Fruit fly (Drosophila melanogaster): Measurements from ENCODE around the gene Grp170.

Gene Grp170

DNA sequence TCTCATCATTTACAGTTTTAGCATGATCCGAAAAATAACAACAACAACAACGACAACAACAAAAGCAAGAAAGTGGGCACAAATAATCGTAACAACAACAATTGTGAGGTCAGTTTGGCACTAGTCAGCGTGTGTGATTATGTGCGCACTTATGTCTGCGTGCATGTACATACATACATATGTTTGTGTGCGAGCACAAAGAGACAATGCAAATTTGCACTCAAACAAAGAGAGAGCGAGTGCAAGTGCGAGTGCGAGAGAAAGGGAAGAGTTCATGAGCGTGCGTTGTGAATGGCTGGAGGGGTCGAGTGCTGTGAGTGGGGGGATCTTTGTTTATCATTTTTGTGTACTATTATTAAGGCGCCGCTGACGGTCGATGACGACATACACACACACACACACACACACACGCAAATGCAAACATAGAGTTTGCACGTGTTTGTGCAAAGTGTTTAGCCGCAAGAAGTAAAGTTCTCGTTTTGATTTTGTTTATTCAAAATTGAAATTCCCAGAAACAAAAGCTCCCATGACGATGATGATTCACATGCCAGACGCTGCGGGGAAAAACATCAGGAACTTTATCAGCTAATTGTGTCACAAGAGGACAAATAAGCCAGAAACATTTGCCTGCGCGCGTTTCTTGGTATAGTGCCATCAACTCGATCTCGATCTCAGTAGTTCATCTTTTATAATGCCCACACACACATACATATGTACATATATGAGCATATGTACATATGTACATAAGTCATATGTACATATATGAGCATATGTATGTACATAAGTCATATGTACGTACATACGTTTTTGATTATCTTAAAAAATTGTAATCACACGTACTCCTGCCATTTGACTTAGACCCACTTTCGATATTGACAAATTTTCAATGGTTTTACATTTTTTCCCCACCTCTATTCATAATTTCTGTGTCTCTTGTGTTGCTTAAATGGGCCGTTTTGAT is 19.9 kb upstream of the Grp170 start (continued):
- TF ChIP-seq otp (GFP tag; IDR thresholded peaks at IDR 0.05) (no peak), pho (GFP tag; optimal IDR thresholded peaks at IDR 0.05) (no peak), Dfd (GFP tag; optimal IDR thresholded peaks at IDR 0.05) (no peak), gem (tag; optimal IDR thresholded peaks at IDR 0.05) (peak; percentile 25), Scr (GFP tag; IDR thresholded peaks at IDR 0.05; ENCODE audit: partially characterized antibody) (no peak), Med (GFP tag) (peak; percentile 89), oc (tag; optimal IDR thresholded peaks at IDR 0.05) (no peak), ATbp (GFP tag; optimal IDR thresholded peaks at IDR 0.05) (peak; percentile 69), Atf-2 (GFP tag; optimal IDR thresholded peaks at IDR 0.05) (no peak), dimm (GFP tag; IDR thresholded peaks at IDR 0.05) (0 out of 2 replicates have a peak, but pooled peaks have one; percentile 35), CG18262 (tag; optimal IDR thresholded peaks at IDR 0.05) (no peak), CG17385 (GFP tag; optimal IDR thresholded peaks at IDR 0.05) (no peak), CG7839 (tag; optimal IDR thresholded peaks at IDR 0.05) (no peak), nau (GFP tag; optimal IDR thresholded peaks at IDR 0.05) (peak; percentile 18), nerfin-1 (tag; optimal IDR thresholded peaks at IDR 0.05) (no peak), CG12236 (GFP tag; optimal IDR thresholded peaks at IDR 0.05) (peak; percentile 20), disco-r (GFP tag; optimal IDR thresholded peaks at IDR 0.05) (no peak), CG3281 (GFP tag; optimal IDR thresholded peaks at IDR 0.05) (no peak), hth (optimal IDR thresholded peaks at IDR 0.05) (no peak), Dip2 (GFP tag; IDR thresholded peaks at IDR 0.05) (no peak), CG8765 (GFP tag; IDR thresholded peaks at IDR 0.05) (no peak), Vsx1 (GFP tag; optimal IDR thresholded peaks at IDR 0.05) (no peak), Opbp (GFP tag; IDR thresholded peaks at IDR 0.05; ENCODE audit: partially characterized antibody) (no peak), NfI (GFP tag; optimal IDR thresholded peaks at IDR 0.05) (no peak), CG15696 (tag; optimal IDR thresholded peaks at IDR 0.05) (peak; percentile 65), CG15479 (GFP tag; optimal IDR thresholded peaks at IDR 0.05) (peak; percentile 85), CG12104 (GFP tag; optimal IDR thresholded peaks at IDR 0.05) (no peak), Lim3 (GFP tag; IDR thresholded peaks at IDR 0.05) (no peak), CG9727 (GFP tag; optimal IDR thresholded peaks at IDR 0.05) (no peak), seq (GFP tag; IDR thresholded peaks at IDR 0.05) (no peak), CG17912 (GFP tag; optimal IDR thresholded peaks at IDR 0.05) (no peak), ftz-f1 (GFP tag; optimal IDR thresholded peaks at IDR 0.05) (no peak), HLHmδ (GFP tag; optimal IDR thresholded peaks at IDR 0.05) (no peak), onecut (GFP tag; IDR thresholded peaks at IDR 0.05) (no peak), z (GFP tag; IDR thresholded peaks at IDR 0.05) (peak; percentile 92), CG11456 (GFP tag; IDR thresholded peaks at IDR 0.05) (no peak), CG6175 (GFP tag; IDR thresholded peaks at IDR 0.05) (no peak), CG10274 (GFP tag; optimal IDR thresholded peaks at IDR 0.05) (no peak), Dbx (GFP tag; IDR thresholded peaks at IDR 0.05) (no peak), CG14014 (GFP tag; IDR thresholded peaks at IDR 0.05) (peak; percentile 12; the same call in 1 of the 2 replicates), Mrtf (GFP tag; IDR thresholded peaks at IDR 0.05) (no peak), btn (GFP tag; optimal IDR thresholded peaks at IDR 0.05) (no peak), ac (GFP tag; optimal IDR thresholded peaks at IDR 0.05) (peak; percentile 5), usp (GFP tag; optimal IDR thresholded peaks at IDR 0.05) (no peak), CG3838 (GFP tag; optimal IDR thresholded peaks at IDR 0.05) (no peak), kni (GFP tag; optimal IDR thresholded peaks at IDR 0.05) (no peak), H2.0 (GFP tag; IDR thresholded peaks at IDR 0.05) (no peak), CG5180 (GFP tag; optimal IDR thresholded peaks at IDR 0.05) (no peak), CG2202 (tag; optimal IDR thresholded peaks at IDR 0.05) (peak; percentile 14)

Data from whole organism, embryonic.